Fruit fly (Drosophila melanogaster) whole organism, embryonic: ENCODE measurements around the gene CG13364.
A peak's percentile ranks its signal among the peaks of the same experiment; 100 is the strongest.

ENCODE experiments used
- CG10366 ChIP-seq: fragments of 200-800 bp; sonication (Bioruptor generic); IDR thresholded peaks from 2 replicates; pipeline ENCODE4 v1.3.6; 2022; ENCODE audit warnings: missing biosample characterization, missing genetic modification characterization
- CG11504 ChIP-seq: fragments of 200-800 bp; sonication (Bioruptor generic); optimal IDR thresholded peaks from 3 replicates; lab custom pipeline; 2019; ENCODE audit warnings: missing biosample characterization, mild to moderate bottlenecking, missing genetic modification characterization, moderate library complexity
- CG11696 ChIP-seq: fragments of 200-800 bp; sonication (Bioruptor generic); IDR thresholded peaks from 2 replicates; pipeline ENCODE4 v1.3.6; 2022; ENCODE audit warnings: missing biosample characterization, missing genetic modification characterization
- CG12659 ChIP-seq: fragments of 200-800 bp; sonication (Bioruptor generic); optimal IDR thresholded peaks from 3 replicates; lab custom pipeline; 2017; ENCODE audit warnings: mild to moderate bottlenecking, missing biosample characterization, missing genetic modification reagents, missing genetic modification characterization
- CG14710 ChIP-seq: fragments of 200-800 bp; sonication (Bioruptor generic); optimal IDR thresholded peaks from 3 replicates; lab custom pipeline; 2019; ENCODE audit warnings: missing biosample characterization, mild to moderate bottlenecking, missing genetic modification characterization, moderate library complexity
- CG14860 ChIP-seq: fragments of 200-800 bp; sonication (Bioruptor generic); IDR thresholded peaks from 3 replicates; pipeline ENCODE4 v1.3.6; 2022; ENCODE audit warnings: missing biosample characterization, missing genetic modification characterization; ENCODE audit not compliant: partially characterized antibody
- CG15514 ChIP-seq: fragments of 200-800 bp; sonication (Bioruptor generic); optimal IDR thresholded peaks from 3 replicates; lab custom pipeline; 2017; ENCODE audit warnings: missing biosample characterization, missing genetic modification characterization, mild to moderate bottlenecking, moderate library complexity, missing genetic modification reagents
- CG17186 ChIP-seq: fragments of 200-800 bp; sonication (Bioruptor generic); optimal IDR thresholded peaks from 3 replicates; lab custom pipeline; 2017; ENCODE audit warnings: missing biosample characterization, missing genetic modification reagents, missing genetic modification characterization
- CG17361 ChIP-seq: fragments of 200-800 bp; sonication (Bioruptor generic); IDR thresholded peaks from 3 replicates; pipeline ENCODE4 v1.3.6; 2022; ENCODE audit warnings: missing biosample characterization, missing genetic modification characterization
- CG17829 ChIP-seq: fragments of 200-800 bp; optimal IDR thresholded peaks from 2 replicates; lab custom pipeline; 2019; ENCODE audit warnings: missing biosample characterization, mild to moderate bottlenecking, missing genetic modification characterization, moderate library complexity
- CG2129 ChIP-seq: fragments of 200-800 bp; sonication (Bioruptor generic); IDR thresholded peaks from 2 replicates; pipeline ENCODE4 v1.3.6; 2022; ENCODE audit warnings: missing biosample characterization, missing genetic modification characterization; ENCODE audit not compliant: partially characterized antibody
- CG2712 ChIP-seq: fragments of 200-800 bp; optimal IDR thresholded peaks from 3 replicates; lab custom pipeline; 2019; ENCODE audit warnings: missing biosample characterization, mild to moderate bottlenecking, missing genetic modification characterization, moderate library complexity
- CG34224 ChIP-seq: fragments of 200-800 bp; sonication (Bioruptor generic); IDR thresholded peaks from 3 replicates; pipeline ENCODE4 v1.3.6; 2022; ENCODE audit warnings: missing biosample characterization, missing genetic modification characterization; ENCODE audit not compliant: partially characterized antibody
- CG6791 ChIP-seq: fragments of 200-800 bp; sonication (Bioruptor generic); IDR thresholded peaks from 3 replicates; pipeline ENCODE4 v1.3.6; 2022; ENCODE audit warnings: missing biosample characterization, missing genetic modification characterization; ENCODE audit not compliant: partially characterized antibody
- CG7963 ChIP-seq: fragments of 200-800 bp; sonication (Bioruptor generic); IDR thresholded peaks from 3 replicates; pipeline ENCODE4 v1.3.6; 2022; ENCODE audit warnings: missing biosample characterization, missing genetic modification characterization; ENCODE audit not compliant: partially characterized antibody
- CG9727 ChIP-seq: fragments of 200-800 bp; sonication (Bioruptor generic); optimal IDR thresholded peaks from 3 replicates; lab custom pipeline; 2017; ENCODE audit warnings: missing biosample characterization, mild to moderate bottlenecking, missing genetic modification characterization
- Dll ChIP-seq: fragments of 200-800 bp; sonication (Bioruptor generic); IDR thresholded peaks from 4 replicates; pipeline ENCODE4 v1.3.6; 2022; ENCODE audit warnings: missing biosample characterization, missing genetic modification characterization; ENCODE audit not compliant: partially characterized antibody
- Doc3 ChIP-seq: fragments of 200-800 bp; sonication (Bioruptor generic); IDR thresholded peaks from 3 replicates; pipeline ENCODE4 v1.3.6; 2022; ENCODE audit warnings: missing biosample characterization, missing genetic modification characterization; ENCODE audit not compliant: partially characterized antibody
- HLH4C ChIP-seq: fragments of 200-800 bp; sonication (Bioruptor generic); IDR thresholded peaks from 3 replicates; pipeline ENCODE4 v1.3.6; 2022; ENCODE audit warnings: missing biosample characterization, missing genetic modification characterization; ENCODE audit not compliant: partially characterized antibody
- Max ChIP-seq: fragments of 200-800 bp; sonication (Bioruptor generic); optimal IDR thresholded peaks from 2 replicates; lab custom pipeline; 2016; ENCODE audit warnings: missing biosample characterization, mild to moderate bottlenecking, missing genetic modification characterization
- Med ChIP-seq: fragments of 200-800 bp; sonication (Bioruptor generic); peaks from one replicate; lab custom pipeline; 2016; ENCODE audit warnings: missing biosample characterization, missing genetic modification characterization, mild to moderate bottlenecking, inconsistent platforms, moderate library complexity
- Meics ChIP-seq: fragments of 200-800 bp; sonication (Bioruptor generic); optimal IDR thresholded peaks from 2 replicates; lab custom pipeline; 2017; ENCODE audit warnings: missing biosample characterization, mild to moderate bottlenecking, missing genetic modification characterization
- Nf-YC ChIP-seq: fragments of 200-800 bp; optimal IDR thresholded peaks from 3 replicates; lab custom pipeline; 2019; ENCODE audit warnings: missing biosample characterization, mild to moderate bottlenecking, missing genetic modification characterization, moderate library complexity
- Side ChIP-seq: fragments of 200-800 bp; sonication (Bioruptor generic); optimal IDR thresholded peaks from 2 replicates; lab custom pipeline; 2016; ENCODE audit warnings: missing biosample characterization, missing genetic modification characterization
- Sin3A ChIP-seq: fragments of >200 bp; optimal IDR thresholded peaks from 2 replicates; lab custom pipeline; 2018
- Sox100B ChIP-seq: fragments of 200-800 bp; sonication (Bioruptor generic); optimal IDR thresholded peaks from 3 replicates; lab custom pipeline; 2018; ENCODE audit warnings: missing biosample characterization, mild to moderate bottlenecking, missing genetic modification characterization
- YL-1 ChIP-seq: fragments of 200-800 bp; sonication (Bioruptor generic); optimal IDR thresholded peaks from 3 replicates; lab custom pipeline; 2017; ENCODE audit warnings: missing biosample characterization, mild to moderate bottlenecking, missing genetic modification characterization
- amos ChIP-seq: fragments of 200-800 bp; sonication (Bioruptor generic); IDR thresholded peaks from 2 replicates; pipeline ENCODE4 v1.3.6; 2022; ENCODE audit warnings: missing biosample characterization, missing genetic modification characterization; ENCODE audit not compliant: partially characterized antibody
- ato ChIP-seq: fragments of 200-800 bp; sonication (Bioruptor generic); IDR thresholded peaks from 2 replicates; pipeline ENCODE4 v1.3.6; 2022; ENCODE audit warnings: missing biosample characterization, missing genetic modification characterization; ENCODE audit not compliant: partially characterized antibody
- bbx ChIP-seq: fragments of 200-800 bp; sonication (Bioruptor generic); IDR thresholded peaks from 2 replicates; pipeline ENCODE4 v1.3.6; 2022; ENCODE audit warnings: missing biosample characterization, missing genetic modification characterization; ENCODE audit not compliant: partially characterized antibody
- gem ChIP-seq: fragments of 200-800 bp; sonication (Bioruptor generic); optimal IDR thresholded peaks from 2 replicates; lab custom pipeline; 2019; ENCODE audit warnings: missing biosample characterization, mild to moderate bottlenecking, missing genetic modification characterization, moderate library complexity
- hbn ChIP-seq: fragments of 200-800 bp; sonication (Bioruptor generic); IDR thresholded peaks from 2 replicates; pipeline ENCODE4 v1.3.6; 2022; ENCODE audit warnings: missing biosample characterization, missing genetic modification characterization; ENCODE audit not compliant: partially characterized antibody
- ken ChIP-seq: fragments of 200-800 bp; sonication (Bioruptor generic); IDR thresholded peaks from 3 replicates; pipeline ENCODE4 v1.3.6; 2022; ENCODE audit warnings: missing biosample characterization, missing genetic modification characterization
- lbe ChIP-seq: fragments of 200-800 bp; sonication (Bioruptor generic); optimal IDR thresholded peaks from 2 replicates; lab custom pipeline; 2016; ENCODE audit warnings: missing biosample characterization, mild to moderate bottlenecking, missing genetic modification characterization
- lilli ChIP-seq: fragments of 200-800 bp; sonication (Bioruptor generic); optimal IDR thresholded peaks from 3 replicates; lab custom pipeline; 2016; ENCODE audit warnings: missing biosample characterization, missing genetic modification characterization
- nerfin-1 ChIP-seq: fragments of 200-800 bp; sonication (Bioruptor generic); optimal IDR thresholded peaks from 3 replicates; lab custom pipeline; 2019; ENCODE audit warnings: missing biosample characterization, mild to moderate bottlenecking, missing genetic modification characterization, moderate library complexity
- nmo ChIP-seq: fragments of 200-800 bp; sonication (Bioruptor generic); optimal IDR thresholded peaks from 2 replicates; lab custom pipeline; 2018; ENCODE audit warnings: missing biosample characterization, mild to moderate bottlenecking, missing genetic modification characterization, moderate library complexity
- pan ChIP-seq, 4 experiments: fragments of >200 bp in 3 of 4; fragments of 200-800 bp in 1 of 4; sonication (Bioruptor generic) in 1 of 4; optimal IDR thresholded peaks in 3 of 4; IDR thresholded peaks in 1 of 4; 2 replicates each; pipeline versions ENCODE4 v1.3.6 to Lab custom; 2017 to 2022; ENCODE audit warnings: missing biosample characterization in 2 of 4, missing genetic modification characterization in 2 of 4, mixed read lengths in 1 of 4
- pzg ChIP-seq: fragments of 200-800 bp; sonication (Bioruptor generic); optimal IDR thresholded peaks from 3 replicates; lab custom pipeline; 2018; ENCODE audit warnings: missing biosample characterization, mild to moderate bottlenecking, missing genetic modification characterization, moderate library complexity
- ranshi ChIP-seq: fragments of 200-800 bp; sonication (Bioruptor generic); IDR thresholded peaks from 2 replicates; pipeline ENCODE4 v1.3.6; 2022; ENCODE audit warnings: missing biosample characterization, missing genetic modification characterization
- row ChIP-seq: fragments of 200-800 bp; sonication (Bioruptor generic); IDR thresholded peaks from 3 replicates; pipeline ENCODE4 v1.3.6; 2022; ENCODE audit warnings: missing biosample characterization, missing genetic modification characterization
- sd ChIP-seq: fragments of 200-800 bp; sonication (Bioruptor generic); optimal IDR thresholded peaks from 3 replicates; lab custom pipeline; 2018; ENCODE audit warnings: missing biosample characterization, mild to moderate bottlenecking, missing genetic modification characterization, moderate library complexity
- sens ChIP-seq: fragments of 200-800 bp; sonication (Bioruptor generic); peaks from one replicate; lab custom pipeline; 2016; ENCODE audit warnings: missing biosample characterization, missing genetic modification characterization
- stwl ChIP-seq: fragments of 200-800 bp; sonication (Bioruptor generic); optimal IDR thresholded peaks from 3 replicates; lab custom pipeline; 2018; ENCODE audit warnings: missing biosample characterization, mild to moderate bottlenecking, missing genetic modification characterization, moderate library complexity
- sug ChIP-seq: fragments of 200-800 bp; optimal IDR thresholded peaks from 2 replicates; lab custom pipeline; 2019; ENCODE audit warnings: missing biosample characterization, mild to moderate bottlenecking, missing genetic modification characterization, moderate library complexity
- tgo ChIP-seq: fragments of 200-800 bp; sonication (Bioruptor generic); IDR thresholded peaks from 3 replicates; pipeline ENCODE4 v1.3.6; 2022; ENCODE audit warnings: missing biosample characterization, missing genetic modification characterization
- vnd ChIP-seq: fragments of 200-800 bp; sonication (Bioruptor generic); IDR thresholded peaks from 3 replicates; pipeline ENCODE4 v1.3.6; 2022; ENCODE audit warnings: missing biosample characterization, missing genetic modification characterization; ENCODE audit not compliant: partially characterized antibody
- wek ChIP-seq: fragments of 200-800 bp; sonication (Bioruptor generic); optimal IDR thresholded peaks from 3 replicates; lab custom pipeline; 2018; ENCODE audit warnings: missing biosample characterization, mild to moderate bottlenecking, missing genetic modification characterization, moderate library complexity

The CG13364 gene

dm6 chrX:625157-625627 is at the start of gene CG13364, which contains the start of gene Hinfp (continued):
- TF ChIP-seq CG17361 (GFP tag; lab: Robert Waterston, UW) (peak; percentile 37; the same call in 2 of the 3 replicates), hbn (GFP tag; lab: Robert Waterston, UW) (peak; percentile 64; the same call in 1 of the 2 replicates), Nf-YC (tag; lab: Kevin White, UChicago) (peak; percentile 23), nmo (GFP tag; lab: Kevin White, UChicago) (peak; percentile 33), HLH4C (peak; percentile 92), nerfin-1 (tag; lab: Kevin White, UChicago) (peak; percentile 10), amos (GFP tag; lab: Robert Waterston, UW) (peak; percentile 67), pzg (GFP tag; lab: Kevin White, UChicago) (peak; percentile 24), Doc3 (GFP tag; lab: Robert Waterston, UW) (peak; percentile 67; the same call in 2 of the 3 replicates), sens (GFP tag; lab: Kevin White, UChicago) (peak; percentile 32), CG14710 (peak; percentile 50), CG9727 (GFP tag; lab: Kevin White, UChicago) (peak; percentile 30), CG15514 (GFP tag; lab: Kevin White, UChicago) (peak; percentile 83), lilli (GFP tag; lab: Kevin White, UChicago) (peak; percentile 4), stwl (tag; lab: Kevin White, UChicago) (peak; percentile 54), Dll (GFP tag; lab: Robert Waterston, UW) (peak; percentile 84), Meics (GFP tag; lab: Kevin White, UChicago) (peak; percentile 25), Max (GFP tag; lab: Kevin White, UChicago) (peak; percentile 44), ken (GFP tag; lab: Robert Waterston, UW) (no peak), Sox100B (peak; percentile 5), CG2712 (tag; lab: Kevin White, UChicago) (peak; percentile 32), CG2129 (GFP tag; lab: Robert Waterston, UW) (peak; percentile 23), CG14860 (GFP tag; lab: Robert Waterston, UW) (peak; percentile 82), gem (tag; lab: Kevin White, UChicago) (peak; percentile 19), Sin3A (lab: Kevin White, UChicago) (peak; percentile 33), tgo (GFP tag; lab: Robert Waterston, UW) (no peak), ato (GFP tag; lab: Robert Waterston, UW) (peak; percentile 54), CG11696 (GFP tag; lab: Robert Waterston, UW) (no peak), Side (GFP tag; lab: Kevin White, UChicago) (no peak), YL-1 (GFP tag; lab: Kevin White, UChicago) (peak; percentile 22), CG17829 (peak; percentile 54), row (peak; percentile 23; the same call in 1 of the 3 replicates), Med (GFP tag; lab: Kevin White, UChicago) (peak; percentile 33), vnd (GFP tag; lab: Robert Waterston, UW) (peak; percentile 97), CG11504 (tag; lab: Kevin White, UChicago) (no peak), sug (peak; percentile 33), wek (no peak), CG6791 (GFP tag; lab: Robert Waterston, UW) (peak; percentile 86), CG17186 (peak; percentile 19), CG7963 (GFP tag; lab: Robert Waterston, UW) (peak; percentile 66), ranshi (GFP tag; lab: Robert Waterston, UW) (no peak), sd (tag; lab: Kevin White, UChicago) (peak; percentile 23), bbx (peak; percentile 82), pan (optimal IDR thresholded peaks at IDR 0.05; lab: Kevin White, UChicago) (no peak), pan (GFP tag; optimal IDR thresholded peaks at IDR 0.05 in 1 of 2, IDR thresholded peaks at IDR 0.05 in 1 of 2) (no peak), CG10366 (GFP tag; lab: Robert Waterston, UW) (no peak), CG34224 (GFP tag; lab: Robert Waterston, UW) (peak; percentile 79), CG12659 (GFP tag; lab: Kevin White, UChicago) (peak; percentile 39), lbe (GFP tag; lab: Kevin White, UChicago) (peak; percentile 19)
